Worm (Caenorhabditis elegans) whole organism, L4 larva: ENCODE measurements around the gene del-6.

Experiments used
- D1046.2 ChIP-seq: fragments of 200-800 bp; sonication (Bioruptor generic); IDR thresholded peaks from 2 replicates; pipeline ENCODE4 v1.3.6; 2022; ENCODE audit warnings: missing genetic modification characterization, missing compliant biosample characterization
- F26F4.8 ChIP-seq: fragments of 200-800 bp; sonication (Bioruptor generic); conservative IDR thresholded peaks from 2 replicates; pipeline ENCODE4 v1.3.6; 2022; ENCODE audit warnings: missing genetic modification characterization, missing compliant biosample characterization
- F44E2.7 ChIP-seq: fragments of 200-800 bp; sonication (Bioruptor generic); IDR thresholded peaks from 2 replicates; pipeline ENCODE4 v2.1.2; 2022; ENCODE audit warnings: missing genetic modification characterization, missing compliant biosample characterization
- F49E8.2 ChIP-seq: sonication (generic microtip); optimal IDR thresholded peaks from 2 replicates; lab custom pipeline; 2016; ENCODE audit warnings: missing compliant biosample characterization, mild to moderate bottlenecking, missing genetic modification characterization, borderline replicate concordance
- R02D3.7 ChIP-seq: fragments of 150-350 bp; sonication (generic microtip); optimal IDR thresholded peaks from 3 replicates; lab custom pipeline; 2014; ENCODE audit warnings: missing biosample characterization, missing genetic modification characterization
- aly-2 ChIP-seq: sonication (generic microtip); optimal IDR thresholded peaks from 2 replicates; lab custom pipeline; 2018; ENCODE audit warnings: missing biosample characterization, missing genetic modification characterization
- arid-1 ChIP-seq: fragments of 200-800 bp; sonication (Bioruptor generic); conservative IDR thresholded peaks from 2 replicates; pipeline ENCODE4 v1.3.6; 2022; ENCODE audit warnings: missing genetic modification reagents, missing genetic modification characterization, missing compliant biosample characterization
- ceh-32 ChIP-seq: sonication (generic microtip); optimal IDR thresholded peaks from 2 replicates; lab custom pipeline; 2016; ENCODE audit warnings: mild to moderate bottlenecking, missing genetic modification characterization, missing compliant biosample characterization; ENCODE audit not compliant: poor library complexity
- ces-1 ChIP-seq: fragments of 150-350 bp; sonication (generic microtip); optimal IDR thresholded peaks from 4 replicates; lab custom pipeline; 2014; ENCODE audit warnings: missing biosample characterization, missing genetic modification reagents, missing genetic modification characterization
- cey-2 ChIP-seq: sonication (generic microtip); optimal IDR thresholded peaks from 3 replicates; lab custom pipeline; 2017; ENCODE audit warnings: missing genetic modification characterization, mild to moderate bottlenecking, missing compliant biosample characterization, antibody characterized with exemption, borderline replicate concordance; ENCODE audit not compliant: insufficient read depth
- ctbp-1 ChIP-seq: fragments of 200-800 bp; sonication (Bioruptor generic); IDR thresholded peaks from 2 replicates; pipeline ENCODE4 v1.3.6; 2022; ENCODE audit warnings: missing genetic modification reagents, missing genetic modification characterization, missing compliant biosample characterization
- daf-12 ChIP-seq: fragments of 150-350 bp; optimal IDR thresholded peaks from 2 replicates; lab custom pipeline; 2014; ENCODE audit warnings: missing biosample characterization, missing genetic modification reagents, missing genetic modification characterization
- daf-16 ChIP-seq, 3 experiments: sonication (generic microtip); optimal IDR thresholded peaks; 2 replicates each; lab custom pipeline; 2016 to 2017; ENCODE audit warnings: missing genetic modification characterization in 3 of 3, missing genetic modification reagents in 3 of 3, mild to moderate bottlenecking in 2 of 3, missing compliant biosample characterization in 2 of 3, missing biosample characterization in 1 of 3, moderate library complexity in 1 of 3
- dmd-6 ChIP-seq: fragments of 200-800 bp; sonication (Bioruptor generic); IDR thresholded peaks from 2 replicates; pipeline ENCODE4 v1.3.6; 2022; ENCODE audit warnings: missing genetic modification reagents, missing genetic modification characterization, missing compliant biosample characterization
- dmd-8 ChIP-seq: fragments of 200-800 bp; sonication (Bioruptor generic); IDR thresholded peaks from 2 replicates; pipeline ENCODE4 v1.3.6; 2022; ENCODE audit warnings: missing genetic modification characterization, missing compliant biosample characterization
- dmd-9 ChIP-seq: fragments of 200-800 bp; sonication (Bioruptor generic); IDR thresholded peaks from 2 replicates; pipeline ENCODE4 v1.3.6; 2022; ENCODE audit warnings: missing genetic modification reagents, missing genetic modification characterization, missing compliant biosample characterization
- duxl-1 ChIP-seq: sonication (generic microtip); optimal IDR thresholded peaks from 2 replicates; lab custom pipeline; 2016; ENCODE audit warnings: mild to moderate bottlenecking, missing genetic modification characterization, moderate library complexity, missing compliant biosample characterization; ENCODE audit not compliant: poor library complexity
- egl-27 ChIP-seq: sonication (generic microtip); optimal IDR thresholded peaks from 3 replicates; lab custom pipeline; 2017; ENCODE audit warnings: missing biosample characterization, missing genetic modification reagents, missing genetic modification characterization
- hlh-11 ChIP-seq: fragments of 200-800 bp; sonication (Bioruptor generic); optimal IDR thresholded peaks from 2 replicates; lab custom pipeline; 2018; ENCODE audit warnings: mild to moderate bottlenecking, missing genetic modification characterization, missing compliant biosample characterization
- hlh-30 ChIP-seq: sonication (generic microtip); optimal IDR thresholded peaks from 2 replicates; lab custom pipeline; 2017; ENCODE audit warnings: antibody characterized with exemption, mild to moderate bottlenecking, missing genetic modification characterization, missing compliant biosample characterization; ENCODE audit not compliant: insufficient read depth
- jun-1 ChIP-seq: fragments of 150-350 bp; optimal IDR thresholded peaks from 2 replicates; lab custom pipeline; 2014; ENCODE audit warnings: missing biosample characterization, missing genetic modification reagents, missing genetic modification characterization
- lin-1 ChIP-seq: fragments of 200-800 bp; sonication (Bioruptor generic); IDR thresholded peaks from 2 replicates; pipeline ENCODE4 v1.3.6; 2022; ENCODE audit warnings: missing genetic modification reagents, missing genetic modification characterization, missing compliant biosample characterization
- lin-15B ChIP-seq: fragments of 150-350 bp; sonication (generic microtip); optimal IDR thresholded peaks from 3 replicates; lab custom pipeline; 2014; ENCODE audit warnings: missing biosample characterization, missing genetic modification characterization
- lin-29 ChIP-seq: fragments of 200-800 bp; sonication (Bioruptor generic); IDR thresholded peaks from 2 replicates; pipeline ENCODE4 v1.3.6; 2022; ENCODE audit warnings: missing genetic modification reagents, missing genetic modification characterization, missing compliant biosample characterization
- lin-38 ChIP-seq: fragments of 200-800 bp; sonication (Bioruptor generic); IDR thresholded peaks from 2 replicates; pipeline ENCODE4 v1.3.6; 2022; ENCODE audit warnings: missing genetic modification reagents, missing genetic modification characterization, missing compliant biosample characterization
- lin-39 ChIP-seq: fragments of 150-350 bp; optimal IDR thresholded peaks from 2 replicates; lab custom pipeline; 2014; ENCODE audit warnings: missing biosample characterization, missing genetic modification reagents, missing genetic modification characterization
- madf-5 ChIP-seq, 2 experiments: fragments of 200-800 bp; sonication (Bioruptor generic); IDR thresholded peaks; 2 replicates each; pipeline ENCODE4 v1.3.6; 2022; ENCODE audit warnings: missing compliant biosample characterization in 2 of 2, missing genetic modification characterization in 2 of 2
- mes-2 ChIP-seq: sonication (generic microtip); optimal IDR thresholded peaks from 2 replicates; lab custom pipeline; 2016; ENCODE audit warnings: missing genotype, mild to moderate bottlenecking, missing genetic modification characterization, missing compliant biosample characterization; ENCODE audit not compliant: poor library complexity, severe bottlenecking
- nhr-11 ChIP-seq: fragments of 150-350 bp; optimal IDR thresholded peaks from 2 replicates; lab custom pipeline; 2014; ENCODE audit warnings: missing biosample characterization, missing genetic modification characterization
- nhr-111 ChIP-seq: fragments of 200-800 bp; sonication (Bioruptor generic); optimal IDR thresholded peaks from 2 replicates; lab custom pipeline; 2018; ENCODE audit warnings: mild to moderate bottlenecking, missing genetic modification characterization, missing compliant biosample characterization
- nhr-237 ChIP-seq: sonication (generic microtip); optimal IDR thresholded peaks from 2 replicates; lab custom pipeline; 2017; ENCODE audit warnings: missing biosample characterization, missing genetic modification characterization
- nhr-28 ChIP-seq: fragments of 150-350 bp; optimal IDR thresholded peaks from 2 replicates; lab custom pipeline; 2014; ENCODE audit warnings: missing biosample characterization, missing genetic modification characterization
- nhr-48 ChIP-seq: sonication (generic microtip); optimal IDR thresholded peaks from 2 replicates; lab custom pipeline; 2016; ENCODE audit warnings: mild to moderate bottlenecking, missing genetic modification characterization, missing compliant biosample characterization
- nhr-76 ChIP-seq: fragments of 150-350 bp; optimal IDR thresholded peaks from 2 replicates; lab custom pipeline; 2014; ENCODE audit warnings: missing biosample characterization, missing genetic modification characterization
- pha-4 ChIP-seq, 2 experiments: fragments of 150-350 bp in 1 of 2; fragments of 200-800 bp in 1 of 2; sonication (Bioruptor generic) in 1 of 2; IDR thresholded peaks in 1 of 2; optimal IDR thresholded peaks in 1 of 2; 2 replicates each; pipeline versions ENCODE4 v1.3.6 to Lab custom; 2014 to 2022; ENCODE audit warnings: missing genetic modification characterization in 2 of 2, missing genetic modification reagents in 2 of 2, missing biosample characterization in 1 of 2, missing compliant biosample characterization in 1 of 2
- php-3 ChIP-seq: fragments of 200-800 bp; sonication (Bioruptor generic); IDR thresholded peaks from 2 replicates; pipeline ENCODE4 v1.3.6; 2022; ENCODE audit warnings: missing genetic modification reagents, missing genetic modification characterization, missing compliant biosample characterization
- sdz-12 ChIP-seq: fragments of 200-800 bp; sonication (Bioruptor generic); optimal IDR thresholded peaks from 2 replicates; lab custom pipeline; 2018; ENCODE audit warnings: mild to moderate bottlenecking, missing genetic modification characterization, missing compliant biosample characterization
- set-16 ChIP-seq: fragments of 200-800 bp; sonication (Bioruptor generic); IDR thresholded peaks from 2 replicates; pipeline ENCODE4 v1.3.6; 2022; ENCODE audit warnings: missing genetic modification reagents, missing genetic modification characterization, missing compliant biosample characterization
- skn-1 ChIP-seq: fragments of 150-350 bp; optimal IDR thresholded peaks from 2 replicates; lab custom pipeline; 2014; ENCODE audit warnings: missing biosample characterization, missing genetic modification characterization
- snpc-4 ChIP-seq: fragments of 150-350 bp; optimal IDR thresholded peaks from 2 replicates; lab custom pipeline; 2014; ENCODE audit warnings: missing biosample characterization, missing genetic modification characterization
- spr-1 ChIP-seq: sonication (generic microtip); optimal IDR thresholded peaks from 2 replicates; lab custom pipeline; 2016; ENCODE audit warnings: mild to moderate bottlenecking, missing genetic modification characterization, missing compliant biosample characterization
- spr-3 ChIP-seq: fragments of 200-800 bp; sonication (Bioruptor generic); optimal IDR thresholded peaks from 2 replicates; lab custom pipeline; 2018; ENCODE audit warnings: mild to moderate bottlenecking, missing genetic modification characterization, missing compliant biosample characterization
- unc-39 ChIP-seq: sonication (generic microtip); optimal IDR thresholded peaks from 2 replicates; lab custom pipeline; 2017; ENCODE audit warnings: missing biosample characterization, missing genetic modification characterization
- unc-62 ChIP-seq, 3 experiments: fragments of 150-350 bp in 1 of 3; sonication (generic microtip); optimal IDR thresholded peaks in 2 of 3; peaks in 1 of 3; 1 replicate in 1 of 3; 2 replicates in 2 of 3; lab custom pipeline; 2014 to 2017; ENCODE audit warnings: missing biosample characterization in 3 of 3, missing genetic modification characterization in 3 of 3, missing genetic modification reagents in 3 of 3, missing genotype in 1 of 3
- vab-7 ChIP-seq: fragments of 200-800 bp; sonication (Bioruptor generic); IDR thresholded peaks from 2 replicates; pipeline ENCODE4 v1.3.6; 2022; ENCODE audit warnings: missing genetic modification reagents, missing genetic modification characterization, missing compliant biosample characterization
- zfp-2 ChIP-seq: sonication (generic microtip); optimal IDR thresholded peaks from 2 replicates; lab custom pipeline; 2016; ENCODE audit warnings: mild to moderate bottlenecking, missing genetic modification characterization, missing compliant biosample characterization
- zip-2 ChIP-seq: fragments of 150-350 bp; optimal IDR thresholded peaks from 2 replicates; lab custom pipeline; 2014; ENCODE audit warnings: missing biosample characterization, missing genetic modification characterization
- ztf-7 ChIP-seq: fragments of 150-350 bp; optimal IDR thresholded peaks from 2 replicates; lab custom pipeline; 2014; ENCODE audit warnings: missing biosample characterization, missing genetic modification characterization

del-6 gene

ce11 chrV:10578938-10579337, 6.2 kb downstream of the del-6 start, which contains the start of the genes erh-1 and lpd-9 (continued):
- TF ChIP-seq zfp-2 (tag; lab: Kevin White, UChicago) (peak; percentile 20), dmd-8 (no peak), ctbp-1 (GFP tag; lab: Robert Waterston, UW) (peak; percentile 28; the same call in 1 of the 2 replicates), D1046.2 (no peak), spr-3 (no peak), ceh-32 (no peak), skn-1 (tag; lab: Kevin White, UChicago) (no peak), nhr-48 (peak; percentile 66), F44E2.7 (GFP tag; lab: Robert Waterston, UW) (no peak), lin-29 (GFP tag; lab: Robert Waterston, UW) (no peak), aly-2 (no peak), arid-1 (GFP tag; lab: Robert Waterston, UW) (0 out of 2 replicates have a peak, but pooled peaks have one; percentile 24), madf-5 (GFP tag; IDR thresholded peaks at IDR 0.05; lab: Robert Waterston, UW) (no peak), duxl-1 (tag; lab: Kevin White, UChicago) (peak; percentile 66)

DNA sequence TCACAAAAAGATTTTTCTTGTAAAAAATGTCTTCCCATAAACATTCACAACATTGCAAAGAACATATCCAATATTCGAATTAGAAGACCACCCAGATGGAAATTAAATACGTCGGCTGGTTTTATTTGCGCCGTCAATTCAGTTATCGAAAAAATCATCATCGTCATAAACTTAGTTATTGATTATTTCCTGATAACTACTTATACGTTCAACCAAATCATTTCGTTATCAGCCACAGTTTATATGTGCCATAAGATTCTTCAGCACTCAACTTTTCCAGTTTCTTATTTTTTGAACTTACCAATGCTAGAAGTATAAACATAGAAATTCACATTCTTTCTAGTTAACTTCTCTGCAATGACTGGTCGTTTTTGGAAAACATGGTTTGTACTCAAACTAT, 7.9 kb downstream of the del-6 start:
- TF ChIP-seq pha-4 (GFP tag; IDR thresholded peaks at IDR 0.05; lab: Robert Waterston, UW) (no peak), pha-4 (tag; optimal IDR thresholded peaks at IDR 0.05; lab: Kevin White, UChicago) (no peak), nhr-11 (tag; lab: Kevin White, UChicago) (no peak), lin-1 (no peak), jun-1 (tag; lab: Kevin White, UChicago) (no peak), cey-2 (tag; lab: Kevin White, UChicago) (no peak), spr-1 (tag; lab: Kevin White, UChicago) (no peak), zfp-2 (tag; lab: Kevin White, UChicago) (no peak), nhr-237 (tag; lab: Kevin White, UChicago) (no peak), lin-39 (no peak), nhr-76 (no peak), D1046.2 (no peak), nhr-48 (no peak), vab-7 (no peak), lin-15B (no peak), dmd-6 (GFP tag; lab: Robert Waterston, UW) (peak; percentile 58; the same call in 1 of the 2 replicates), nhr-111 (GFP tag; lab: Kevin White, UChicago) (no peak), snpc-4 (no peak), F26F4.8 (GFP tag; lab: Robert Waterston, UW) (no peak), F49E8.2 (no peak), sdz-12 (GFP tag; lab: Kevin White, UChicago) (no peak), ztf-7 (tag; lab: Kevin White, UChicago) (no peak), lin-38 (no peak), zip-2 (no peak), hlh-11 (tag; lab: Kevin White, UChicago) (peak; percentile 46), ctbp-1 (GFP tag; lab: Robert Waterston, UW) (no peak), daf-12 (tag; lab: Kevin White, UChicago) (no peak), R02D3.7 (no peak), set-16 (GFP tag; lab: Robert Waterston, UW) (no peak), unc-39 (tag; lab: Kevin White, UChicago) (no peak), egl-27 (no peak), duxl-1 (tag; lab: Kevin White, UChicago) (no peak), php-3 (GFP tag; lab: Robert Waterston, UW) (peak; percentile 88), mes-2 (tag; lab: Kevin White, UChicago) (no peak), dmd-9 (GFP tag; lab: Robert Waterston, UW) (no peak), daf-16 (GFP tag; optimal IDR thresholded peaks at IDR 0.05; lab: Kevin White, UChicago) (no peak), daf-16 (tag; optimal IDR thresholded peaks at IDR 0.05; lab: Kevin White, UChicago) (peak; percentile 57), nhr-28 (tag; lab: Kevin White, UChicago) (peak; percentile 72), hlh-30 (no peak), ces-1 (GFP tag; lab: Kevin White, UChicago) (no peak), unc-62 (GFP tag; optimal IDR thresholded peaks at IDR 0.05 in 1 of 2; lab: Kevin White, UChicago) (no peak), unc-62 (tag; optimal IDR thresholded peaks at IDR 0.05; lab: Kevin White, UChicago) (no peak)
